Worm (Caenorhabditis elegans) whole organism, L4 larva: ENCODE results near the gene R160.14.

ENCODE experiments used
- F10B5.3 ChIP-seq: sonication (generic microtip); optimal IDR thresholded peaks from 2 replicates; lab custom pipeline; 2016; ENCODE audit warnings: mild to moderate bottlenecking, missing genetic modification characterization, missing compliant biosample characterization
- F49E8.2 ChIP-seq: sonication (generic microtip); optimal IDR thresholded peaks from 2 replicates; lab custom pipeline; 2016; ENCODE audit warnings: missing compliant biosample characterization, mild to moderate bottlenecking, missing genetic modification characterization, borderline replicate concordance
- aha-1 ChIP-seq: fragments of 150-350 bp; peaks from one replicate; lab custom pipeline; 2014; ENCODE audit warnings: missing biosample characterization, missing genetic modification characterization
- aly-2 ChIP-seq: sonication (generic microtip); optimal IDR thresholded peaks from 2 replicates; lab custom pipeline; 2018; ENCODE audit warnings: missing biosample characterization, missing genetic modification characterization
- ama-1 ChIP-seq: fragments of 150-350 bp; optimal IDR thresholded peaks from 2 replicates; lab custom pipeline; 2014; ENCODE audit warnings: inconsistent platforms, mixed read lengths
- ceh-82 ChIP-seq: sonication (generic microtip); optimal IDR thresholded peaks from 2 replicates; lab custom pipeline; 2017; ENCODE audit warnings: missing biosample characterization, missing genetic modification characterization
- ces-1 ChIP-seq: fragments of 150-350 bp; sonication (generic microtip); optimal IDR thresholded peaks from 4 replicates; lab custom pipeline; 2014; ENCODE audit warnings: missing biosample characterization, missing genetic modification reagents, missing genetic modification characterization
- ctbp-1 ChIP-seq: fragments of 200-800 bp; sonication (Bioruptor generic); IDR thresholded peaks from 2 replicates; pipeline ENCODE4 v1.3.6; 2022; ENCODE audit warnings: missing genetic modification reagents, missing genetic modification characterization, missing compliant biosample characterization
- daf-12 ChIP-seq: fragments of 150-350 bp; optimal IDR thresholded peaks from 2 replicates; lab custom pipeline; 2014; ENCODE audit warnings: missing biosample characterization, missing genetic modification reagents, missing genetic modification characterization
- daf-16 ChIP-seq, 3 experiments: sonication (generic microtip); optimal IDR thresholded peaks; 2 replicates each; lab custom pipeline; 2016 to 2017; ENCODE audit warnings: missing genetic modification characterization in 3 of 3, missing genetic modification reagents in 3 of 3, mild to moderate bottlenecking in 2 of 3, missing compliant biosample characterization in 2 of 3, missing biosample characterization in 1 of 3, moderate library complexity in 1 of 3
- duxl-1 ChIP-seq: sonication (generic microtip); optimal IDR thresholded peaks from 2 replicates; lab custom pipeline; 2016; ENCODE audit warnings: mild to moderate bottlenecking, missing genetic modification characterization, moderate library complexity, missing compliant biosample characterization; ENCODE audit not compliant: poor library complexity
- egl-43 ChIP-seq: fragments of 200-800 bp; sonication (Bioruptor generic); IDR thresholded peaks from 2 replicates; pipeline ENCODE4 v1.3.6; 2022; ENCODE audit warnings: missing genetic modification reagents, missing genetic modification characterization, missing compliant biosample characterization
- fos-1 ChIP-seq: fragments of 150-350 bp; optimal IDR thresholded peaks from 2 replicates; lab custom pipeline; 2014; ENCODE audit warnings: missing biosample characterization, missing genetic modification characterization
- gei-8 ChIP-seq: fragments of 200-800 bp; sonication (Bioruptor generic); optimal IDR thresholded peaks from 2 replicates; lab custom pipeline; 2018; ENCODE audit warnings: mild to moderate bottlenecking, missing genetic modification characterization, missing compliant biosample characterization
- hif-1 ChIP-seq, 2 experiments: sonication (generic microtip); optimal IDR thresholded peaks; 2 replicates each; lab custom pipeline; 2016 to 2017; ENCODE audit warnings: missing compliant biosample characterization in 2 of 2, missing genetic modification characterization in 2 of 2, missing genetic modification reagents in 2 of 2, missing genotype in 2 of 2, mild to moderate bottlenecking in 1 of 2
- jun-1 ChIP-seq: fragments of 150-350 bp; optimal IDR thresholded peaks from 2 replicates; lab custom pipeline; 2014; ENCODE audit warnings: missing biosample characterization, missing genetic modification reagents, missing genetic modification characterization
- lin-15B ChIP-seq: fragments of 150-350 bp; sonication (generic microtip); optimal IDR thresholded peaks from 3 replicates; lab custom pipeline; 2014; ENCODE audit warnings: missing biosample characterization, missing genetic modification characterization
- lin-29 ChIP-seq: fragments of 200-800 bp; sonication (Bioruptor generic); IDR thresholded peaks from 2 replicates; pipeline ENCODE4 v1.3.6; 2022; ENCODE audit warnings: missing genetic modification reagents, missing genetic modification characterization, missing compliant biosample characterization
- lin-39 ChIP-seq: fragments of 150-350 bp; optimal IDR thresholded peaks from 2 replicates; lab custom pipeline; 2014; ENCODE audit warnings: missing biosample characterization, missing genetic modification reagents, missing genetic modification characterization
- madf-9 ChIP-seq: fragments of 200-800 bp; sonication (Bioruptor generic); conservative IDR thresholded peaks from 2 replicates; pipeline ENCODE4 v1.3.6; 2022; ENCODE audit warnings: missing genetic modification reagents, missing genetic modification characterization, missing compliant biosample characterization
- nhr-10 ChIP-seq: fragments of 150-350 bp; optimal IDR thresholded peaks from 2 replicates; lab custom pipeline; 2014; ENCODE audit warnings: missing biosample characterization, missing genetic modification characterization
- nhr-102 ChIP-seq: sonication (generic microtip); optimal IDR thresholded peaks from 2 replicates; lab custom pipeline; 2016; ENCODE audit warnings: mild to moderate bottlenecking, missing genetic modification characterization, moderate library complexity, missing compliant biosample characterization
- nhr-11 ChIP-seq: fragments of 150-350 bp; optimal IDR thresholded peaks from 2 replicates; lab custom pipeline; 2014; ENCODE audit warnings: missing biosample characterization, missing genetic modification characterization
- nhr-111 ChIP-seq: fragments of 200-800 bp; sonication (Bioruptor generic); optimal IDR thresholded peaks from 2 replicates; lab custom pipeline; 2018; ENCODE audit warnings: mild to moderate bottlenecking, missing genetic modification characterization, missing compliant biosample characterization
- nhr-41 ChIP-seq: fragments of 200-800 bp; sonication (Bioruptor generic); IDR thresholded peaks from 2 replicates; pipeline ENCODE4 v1.3.6; 2022; ENCODE audit warnings: missing genetic modification reagents, missing genetic modification characterization, missing compliant biosample characterization
- nhr-48 ChIP-seq: sonication (generic microtip); optimal IDR thresholded peaks from 2 replicates; lab custom pipeline; 2016; ENCODE audit warnings: mild to moderate bottlenecking, missing genetic modification characterization, missing compliant biosample characterization
- nhr-76 ChIP-seq: fragments of 150-350 bp; optimal IDR thresholded peaks from 2 replicates; lab custom pipeline; 2014; ENCODE audit warnings: missing biosample characterization, missing genetic modification characterization
- sdz-12 ChIP-seq: fragments of 200-800 bp; sonication (Bioruptor generic); optimal IDR thresholded peaks from 2 replicates; lab custom pipeline; 2018; ENCODE audit warnings: mild to moderate bottlenecking, missing genetic modification characterization, missing compliant biosample characterization
- tag-97 ChIP-seq: fragments of 200-800 bp; sonication (Bioruptor generic); IDR thresholded peaks from 2 replicates; pipeline ENCODE4 v1.3.6; 2022; ENCODE audit warnings: missing genetic modification characterization, missing compliant biosample characterization
- unc-62 ChIP-seq, 3 experiments: fragments of 150-350 bp in 1 of 3; sonication (generic microtip); optimal IDR thresholded peaks in 2 of 3; peaks in 1 of 3; 1 replicate in 1 of 3; 2 replicates in 2 of 3; lab custom pipeline; 2014 to 2017; ENCODE audit warnings: missing biosample characterization in 3 of 3, missing genetic modification characterization in 3 of 3, missing genetic modification reagents in 3 of 3, missing genotype in 1 of 3
- zfp-2 ChIP-seq: sonication (generic microtip); optimal IDR thresholded peaks from 2 replicates; lab custom pipeline; 2016; ENCODE audit warnings: mild to moderate bottlenecking, missing genetic modification characterization, missing compliant biosample characterization

Gene R160.14

ce11 chrX:4373123-4373522 lies 1.2 kb upstream of the R160.14 start, which contains the start of gene R160.6:
TSS of gene R160.6 (minus strand) at chrX:4373223.
- TF ChIP-seq nhr-48, result no peak
- no peak for TF ChIP-seq madf-9 (GFP tag; lab: Robert Waterston, UW)
- no peak for TF ChIP-seq nhr-102 (tag; lab: Kevin White, UChicago)
- no peak for TF ChIP-seq sdz-12 (GFP tag; lab: Kevin White, UChicago)
- TF ChIP-seq aha-1 (tag; lab: Kevin White, UChicago), result no peak
- TF ChIP-seq aly-2, result no peak
- TF ChIP-seq nhr-10 (tag; lab: Kevin White, UChicago), result no peak
- TF ChIP-seq hif-1 (tag; optimal IDR thresholded peaks at IDR 0.05; lab: Kevin White, UChicago), result no peak
- TF ChIP-seq lin-39, result no peak
- TF ChIP-seq daf-12 (tag; lab: Kevin White, UChicago), result no peak
- TF ChIP-seq lin-15B, result no peak
- no peak for TF ChIP-seq tag-97 (GFP tag; lab: Robert Waterston, UW)

- TF ChIP-seq fos-1 (tag; lab: Kevin White, UChicago) (no peak), zfp-2 (tag; lab: Kevin White, UChicago) (no peak), duxl-1 (tag; lab: Kevin White, UChicago) (no peak), jun-1 (tag; lab: Kevin White, UChicago) (no peak), gei-8 (GFP tag; lab: Kevin White, UChicago) (no peak), aly-2 (no peak), ama-1 (lab: Kevin White, UChicago) (no peak), F49E8.2 (tag; lab: Kevin White, UChicago) (no peak), ces-1 (no peak), lin-39 (no peak), daf-16 (GFP tag; optimal IDR thresholded peaks at IDR 0.05; lab: Kevin White, UChicago) (no peak), daf-16 (tag; optimal IDR thresholded peaks at IDR 0.05; lab: Kevin White, UChicago) (no peak), lin-29 (GFP tag; lab: Robert Waterston, UW) (no peak), nhr-76 (tag; lab: Kevin White, UChicago) (no peak)
- TF ChIP-seq, all 104 proteins: peak for 0
Observed at ce11 chrX:4371413-4371812, 475 bp downstream of the R160.14 start, which contains the start of gene R160.13. TSS of gene R160.13 (minus strand) at chrX:4371513.

ce11 chrX:4370756-4371155 lies 1.1 kb downstream of the R160.14 start, which contains the start of gene R160.5:
TSS of gene R160.5 (minus strand) at chrX:4370856.
- no peak for TF ChIP-seq madf-9 (GFP tag; lab: Robert Waterston, UW)
- no peak for TF ChIP-seq ceh-82 (tag; lab: Kevin White, UChicago)
- no peak for TF ChIP-seq egl-43 (GFP tag; lab: Robert Waterston, UW)
- no peak for TF ChIP-seq nhr-10 (tag; lab: Kevin White, UChicago)
- no peak for TF ChIP-seq zfp-2 (tag; lab: Kevin White, UChicago)

- TF ChIP-seq nhr-111 (GFP tag; lab: Kevin White, UChicago), result no peak
- TF ChIP-seq nhr-11, result no peak
- TF ChIP-seq nhr-41 (GFP tag; lab: Robert Waterston, UW), result no peak
- no peak for TF ChIP-seq daf-12 (tag; lab: Kevin White, UChicago)
- no peak for TF ChIP-seq F10B5.3 (tag; lab: Kevin White, UChicago)
- no peak for TF ChIP-seq aha-1 (tag; lab: Kevin White, UChicago)
Observed at ce11 chrX:4368800-4369199, 3.1 kb downstream of the R160.14 start, which contains the start of gene R160.4. TSS of gene R160.4 (minus strand) at chrX:4368900.

- TF ChIP-seq ctbp-1 (GFP tag; lab: Robert Waterston, UW) (no peak), unc-62 (GFP tag; optimal IDR thresholded peaks at IDR 0.05 in 1 of 2; lab: Kevin White, UChicago) (peak in 1 of 2 experiments; percentile 36), unc-62 (tag; optimal IDR thresholded peaks at IDR 0.05; lab: Kevin White, UChicago) (no peak)
Observed at ce11 chrX:4367414-4367813, 4.5 kb downstream of the R160.14 start, which contains the start of gene R160.10. TSS of gene R160.10 (minus strand) at chrX:4367514.
